Fruit fly (Drosophila melanogaster) whole organism, embryonic: ENCODE data around the gene Wdr33.

Source experiments
- Abd-B ChIP-seq: fragments of 200-800 bp; sonication (Bioruptor generic); optimal IDR thresholded peaks from 2 replicates; lab custom pipeline; 2018; ENCODE audit warnings: missing biosample characterization, mild to moderate bottlenecking, missing genetic modification characterization, moderate library complexity
- CG10431 ChIP-seq: fragments of 200-800 bp; sonication (Bioruptor generic); optimal IDR thresholded peaks from 3 replicates; lab custom pipeline; 2018; ENCODE audit warnings: missing biosample characterization, mild to moderate bottlenecking, missing genetic modification characterization
- CG11695 ChIP-seq: fragments of 200-800 bp; sonication (Bioruptor generic); IDR thresholded peaks from 3 replicates; pipeline ENCODE4 v1.3.6; 2022; ENCODE audit warnings: missing biosample characterization, missing genetic modification characterization
- CG12155 ChIP-seq: fragments of 200-800 bp; sonication (Bioruptor generic); optimal IDR thresholded peaks from 3 replicates; lab custom pipeline; 2016; ENCODE audit warnings: missing biosample characterization, missing genetic modification characterization
- CG14014 ChIP-seq: fragments of 200-800 bp; sonication (Bioruptor generic); IDR thresholded peaks from 2 replicates; pipeline ENCODE4 v1.3.6; 2022; ENCODE audit warnings: missing biosample characterization, missing genetic modification characterization
- CG15073 ChIP-seq: fragments of 200-800 bp; sonication (Bioruptor generic); optimal IDR thresholded peaks from 2 replicates; lab custom pipeline; 2016; ENCODE audit warnings: missing biosample characterization, missing genetic modification characterization
- CG15601 ChIP-seq: fragments of 200-800 bp; sonication (Bioruptor generic); optimal IDR thresholded peaks from 3 replicates; lab custom pipeline; 2019; ENCODE audit warnings: missing biosample characterization, mild to moderate bottlenecking, missing genetic modification characterization, moderate library complexity
- CG3065 ChIP-seq: fragments of 200-800 bp; sonication (Bioruptor generic); optimal IDR thresholded peaks from 2 replicates; lab custom pipeline; 2016; ENCODE audit warnings: missing biosample characterization, missing genetic modification characterization
- CG31365 ChIP-seq: fragments of 200-800 bp; sonication (Bioruptor generic); optimal IDR thresholded peaks from 2 replicates; lab custom pipeline; 2018; ENCODE audit warnings: missing biosample characterization, mild to moderate bottlenecking, missing genetic modification characterization
- CG33557 ChIP-seq: fragments of 200-800 bp; sonication (Bioruptor generic); optimal IDR thresholded peaks from 2 replicates; lab custom pipeline; 2019; ENCODE audit warnings: missing biosample characterization, mild to moderate bottlenecking, missing genetic modification characterization, moderate library complexity
- CG3726 ChIP-seq: fragments of 200-800 bp; sonication (Bioruptor generic); IDR thresholded peaks from 3 replicates; pipeline ENCODE4, ENCODE4 v1.3.6; 2022; ENCODE audit warnings: missing biosample characterization, missing genetic modification characterization
- CG4707 ChIP-seq: fragments of 200-800 bp; sonication (Bioruptor generic); optimal IDR thresholded peaks from 2 replicates; lab custom pipeline; 2018; ENCODE audit warnings: missing biosample characterization, mild to moderate bottlenecking, missing genetic modification characterization, moderate library complexity
- CG4730 ChIP-seq: fragments of 200-800 bp; sonication (Bioruptor generic); IDR thresholded peaks from 2 replicates; pipeline ENCODE4 v1.3.6; 2022; ENCODE audit warnings: missing biosample characterization, missing genetic modification characterization
- CG6813 ChIP-seq: fragments of 200-800 bp; sonication (Bioruptor generic); optimal IDR thresholded peaks from 2 replicates; lab custom pipeline; 2017; ENCODE audit warnings: missing biosample characterization, missing genetic modification characterization, mild to moderate bottlenecking, moderate library complexity, missing genetic modification reagents
- CG8290 ChIP-seq, 3 experiments: fragments of 200-800 bp; sonication (Bioruptor generic); optimal IDR thresholded peaks; 2 replicates each; lab custom pipeline; 2016 to 2019; ENCODE audit warnings: missing biosample characterization in 3 of 3, missing genetic modification characterization in 3 of 3, mild to moderate bottlenecking in 2 of 3, moderate library complexity in 1 of 3
- CoRest ChIP-seq: fragments of 200-800 bp; sonication (Bioruptor generic); optimal IDR thresholded peaks from 3 replicates; lab custom pipeline; 2018; ENCODE audit warnings: missing biosample characterization, mild to moderate bottlenecking, missing genetic modification characterization, moderate library complexity
- CrebB ChIP-seq: fragments of 200-800 bp; sonication (Bioruptor generic); optimal IDR thresholded peaks from 3 replicates; lab custom pipeline; 2018; ENCODE audit warnings: missing biosample characterization, mild to moderate bottlenecking, missing genetic modification characterization
- Fer2 ChIP-seq: fragments of 200-800 bp; sonication (Bioruptor generic); optimal IDR thresholded peaks from 2 replicates; lab custom pipeline; 2018; ENCODE audit warnings: missing biosample characterization, mild to moderate bottlenecking, missing genetic modification characterization, moderate library complexity
- H15 ChIP-seq: fragments of 200-800 bp; sonication (Bioruptor generic); IDR thresholded peaks from 3 replicates; pipeline ENCODE4 v1.3.6; 2022; ENCODE audit warnings: missing biosample characterization, missing genetic modification characterization
- HHEX ChIP-seq: fragments of 200-800 bp; sonication (Bioruptor generic); optimal IDR thresholded peaks from 3 replicates; lab custom pipeline; 2017; ENCODE audit warnings: missing biosample characterization, mild to moderate bottlenecking, missing genetic modification characterization, missing genetic modification reagents
- HLH3B ChIP-seq: fragments of 200-800 bp; sonication (Bioruptor generic); IDR thresholded peaks from 2 replicates; pipeline ENCODE4 v1.3.6; 2022; ENCODE audit warnings: missing biosample characterization, missing genetic modification characterization
- HLH54F ChIP-seq: fragments of 200-800 bp; sonication (Bioruptor generic); optimal IDR thresholded peaks from 3 replicates; lab custom pipeline; 2016; ENCODE audit warnings: missing biosample characterization, missing genetic modification characterization
- HLHmδ ChIP-seq: fragments of 200-800 bp; sonication (Bioruptor generic); optimal IDR thresholded peaks from 2 replicates; lab custom pipeline; 2018; ENCODE audit warnings: missing biosample characterization, mild to moderate bottlenecking, missing genetic modification characterization, moderate library complexity
- Mes4 ChIP-seq: fragments of 200-800 bp; sonication (Bioruptor generic); optimal IDR thresholded peaks from 2 replicates; lab custom pipeline; 2016; ENCODE audit warnings: missing biosample characterization, missing genetic modification characterization
- Ravus ChIP-seq: fragments of 200-800 bp; sonication (Bioruptor generic); IDR thresholded peaks from 2 replicates; pipeline ENCODE4 v1.3.6; 2022; ENCODE audit warnings: missing biosample characterization, missing genetic modification characterization
- Stat92E ChIP-seq, 3 experiments: fragments of >200 bp in 2 of 3; fragments of 200-800 bp in 1 of 3; sonication (Bioruptor generic) in 1 of 3; optimal IDR thresholded peaks; 2 replicates each; lab custom pipeline; 2017 to 2019; ENCODE audit warnings: missing biosample characterization in 3 of 3, missing genetic modification characterization in 3 of 3, mild to moderate bottlenecking in 1 of 3, moderate library complexity in 1 of 3
- Tbp ChIP-seq: fragments of >200 bp; optimal IDR thresholded peaks from 2 replicates; lab custom pipeline; 2018; ENCODE audit warnings: missing biosample characterization, missing genetic modification characterization
- Xrp1 ChIP-seq: fragments of 200-800 bp; sonication (Bioruptor generic); IDR thresholded peaks from 2 replicates; pipeline ENCODE4 v1.3.6; 2022; ENCODE audit warnings: missing biosample characterization, missing genetic modification characterization
- ase ChIP-seq: fragments of 200-800 bp; sonication (Bioruptor generic); IDR thresholded peaks from 3 replicates; pipeline ENCODE4 v1.3.6; 2022; ENCODE audit warnings: missing biosample characterization, missing genetic modification characterization
- dan ChIP-seq: fragments of 200-800 bp; sonication (Bioruptor generic); IDR thresholded peaks from 2 replicates; pipeline ENCODE4 v1.3.6; 2022; ENCODE audit warnings: missing biosample characterization, missing genetic modification characterization
- dimm ChIP-seq: fragments of 200-800 bp; sonication (Bioruptor generic); IDR thresholded peaks from 2 replicates; pipeline ENCODE4 v1.3.6; 2022; ENCODE audit warnings: missing biosample characterization, missing genetic modification characterization
- fd102C ChIP-seq: fragments of 200-800 bp; sonication (Bioruptor generic); optimal IDR thresholded peaks from 2 replicates; lab custom pipeline; 2018; ENCODE audit warnings: missing biosample characterization, mild to moderate bottlenecking, missing genetic modification characterization, moderate library complexity
- grau ChIP-seq: fragments of 200-800 bp; optimal IDR thresholded peaks from 3 replicates; lab custom pipeline; 2019; ENCODE audit warnings: missing biosample characterization, mild to moderate bottlenecking, missing genetic modification characterization, moderate library complexity
- grn ChIP-seq: fragments of 200-800 bp; sonication (Bioruptor generic); optimal IDR thresholded peaks from 3 replicates; lab custom pipeline; 2017; ENCODE audit warnings: missing biosample characterization, missing genetic modification characterization
- inv ChIP-seq: fragments of 200-800 bp; sonication (Bioruptor generic); IDR thresholded peaks from 2 replicates; pipeline ENCODE4 v1.3.6; 2022; ENCODE audit warnings: missing biosample characterization, missing genetic modification characterization; ENCODE audit not compliant: partially characterized antibody
- jing ChIP-seq: fragments of 200-800 bp; sonication (Bioruptor generic); optimal IDR thresholded peaks from 2 replicates; lab custom pipeline; 2018; ENCODE audit warnings: missing biosample characterization, mild to moderate bottlenecking, missing genetic modification characterization
- mam ChIP-seq: fragments of 200-800 bp; sonication (Bioruptor generic); optimal IDR thresholded peaks from 3 replicates; lab custom pipeline; 2016; ENCODE audit warnings: missing biosample characterization, missing genetic modification characterization
- mirr ChIP-seq: fragments of 200-800 bp; sonication (Bioruptor generic); optimal IDR thresholded peaks from 3 replicates; lab custom pipeline; 2018; ENCODE audit warnings: missing biosample characterization, mild to moderate bottlenecking, missing genetic modification characterization
- nerfin-1 ChIP-seq: fragments of 200-800 bp; sonication (Bioruptor generic); optimal IDR thresholded peaks from 3 replicates; lab custom pipeline; 2019; ENCODE audit warnings: missing biosample characterization, mild to moderate bottlenecking, missing genetic modification characterization, moderate library complexity
- nerfin-2 ChIP-seq: fragments of 200-800 bp; sonication (Bioruptor generic); IDR thresholded peaks from 2 replicates; pipeline ENCODE4 v1.3.6; 2022; ENCODE audit warnings: missing biosample characterization, missing genetic modification characterization; ENCODE audit not compliant: partially characterized antibody
- onecut ChIP-seq: fragments of 200-800 bp; sonication (Bioruptor generic); IDR thresholded peaks from 2 replicates; pipeline ENCODE4 v1.3.6; 2022; ENCODE audit warnings: missing biosample characterization, missing genetic modification characterization
- pan ChIP-seq, 4 experiments: fragments of >200 bp in 3 of 4; fragments of 200-800 bp in 1 of 4; sonication (Bioruptor generic) in 1 of 4; optimal IDR thresholded peaks in 3 of 4; IDR thresholded peaks in 1 of 4; 2 replicates each; pipeline versions ENCODE4 v1.3.6 to Lab custom; 2017 to 2022; ENCODE audit warnings: missing biosample characterization in 2 of 4, missing genetic modification characterization in 2 of 4, mixed read lengths in 1 of 4
- pros ChIP-seq: fragments of 200-800 bp; sonication (Bioruptor generic); optimal IDR thresholded peaks from 3 replicates; lab custom pipeline; 2019; ENCODE audit warnings: missing biosample characterization, mild to moderate bottlenecking, missing genetic modification characterization, moderate library complexity
- row ChIP-seq: fragments of 200-800 bp; sonication (Bioruptor generic); IDR thresholded peaks from 3 replicates; pipeline ENCODE4 v1.3.6; 2022; ENCODE audit warnings: missing biosample characterization, missing genetic modification characterization
- sd ChIP-seq: fragments of 200-800 bp; sonication (Bioruptor generic); optimal IDR thresholded peaks from 3 replicates; lab custom pipeline; 2018; ENCODE audit warnings: missing biosample characterization, mild to moderate bottlenecking, missing genetic modification characterization, moderate library complexity
- shn ChIP-seq: fragments of 200-800 bp; sonication (Bioruptor generic); optimal IDR thresholded peaks from 3 replicates; lab custom pipeline; 2016; ENCODE audit warnings: missing biosample characterization, missing genetic modification characterization
- tna ChIP-seq: fragments of 200-800 bp; sonication (Bioruptor generic); IDR thresholded peaks from 2 replicates; pipeline ENCODE4 v1.3.6; 2022; ENCODE audit warnings: missing biosample characterization, missing genetic modification characterization; ENCODE audit not compliant: partially characterized antibody
- zf30C ChIP-seq: fragments of 200-800 bp; sonication (Bioruptor generic); optimal IDR thresholded peaks from 3 replicates; lab custom pipeline; 2018; ENCODE audit warnings: missing biosample characterization, mild to moderate bottlenecking, missing genetic modification characterization

Wdr33 gene

dm6 chr3R:5654692-5655181 lies 5.7 kb upstream of the Wdr33 start, which contains the start of the genes elm and MED27 (continued):
- TF ChIP-seq fd102C (GFP tag; lab: Kevin White, UChicago) (peak; percentile 79), mirr (GFP tag; lab: Kevin White, UChicago) (peak; percentile 51), HHEX (GFP tag; lab: Kevin White, UChicago) (peak; percentile 87), CoRest (peak; percentile 95), CG8290 (GFP tag; optimal IDR thresholded peaks at IDR 0.05; lab: Kevin White, UChicago) (peak; percentile 90), CG8290 (tag; optimal IDR thresholded peaks at IDR 0.05; lab: Kevin White, UChicago) (peak; percentile 64 to 70), zf30C (GFP tag; lab: Kevin White, UChicago) (no peak), nerfin-2 (GFP tag; lab: Robert Waterston, UW) (peak; percentile 88), CrebB (tag; lab: Kevin White, UChicago) (peak; percentile 59), Xrp1 (GFP tag; lab: Robert Waterston, UW) (peak; percentile 95), Ravus (GFP tag; lab: Robert Waterston, UW) (peak; percentile 71), grau (tag; lab: Kevin White, UChicago) (peak; percentile 93), jing (GFP tag; lab: Kevin White, UChicago) (no peak), CG6813 (peak; percentile 34), mam (GFP tag; lab: Kevin White, UChicago) (peak; percentile 96), CG31365 (no peak), tna (GFP tag; lab: Robert Waterston, UW) (peak; percentile 65), nerfin-1 (tag; lab: Kevin White, UChicago) (peak; percentile 84), dimm (GFP tag; lab: Robert Waterston, UW) (peak; percentile 82), Stat92E (GFP tag; optimal IDR thresholded peaks at IDR 0.05; lab: Kevin White, UChicago) (peak in 1 of 3 experiments; percentile 69), HLH3B (GFP tag; lab: Robert Waterston, UW) (peak; percentile 91), CG12155 (GFP tag; lab: Kevin White, UChicago) (peak; percentile 94), CG10431 (GFP tag; lab: Kevin White, UChicago) (peak; percentile 55), pros (GFP tag; lab: Kevin White, UChicago) (peak; percentile 16), HLHmδ (GFP tag; lab: Kevin White, UChicago) (peak; percentile 94), dan (GFP tag; lab: Robert Waterston, UW) (peak; percentile 92), pan (optimal IDR thresholded peaks at IDR 0.05; lab: Kevin White, UChicago) (no peak), pan (GFP tag; optimal IDR thresholded peaks at IDR 0.05 in 1 of 2, IDR thresholded peaks at IDR 0.05 in 1 of 2) (peak in 1 of 2 experiments; percentile 89), row (peak; percentile 99), inv (peak; percentile 94), HLH54F (GFP tag; lab: Kevin White, UChicago) (peak; percentile 94), CG14014 (GFP tag; lab: Robert Waterston, UW) (peak; percentile 93), CG4707 (GFP tag; lab: Kevin White, UChicago) (peak; percentile 48), grn (GFP tag; lab: Kevin White, UChicago) (peak; percentile 25), CG3065 (GFP tag; lab: Kevin White, UChicago) (peak; percentile 78), Fer2 (tag; lab: Kevin White, UChicago) (peak; percentile 90), shn (GFP tag; lab: Kevin White, UChicago) (peak; percentile 90), CG4730 (peak; percentile 92), Tbp (GFP tag; lab: Kevin White, UChicago) (no peak), CG3726 (GFP tag; lab: Robert Waterston, UW) (peak; percentile 86; the same call in 2 of the 3 replicates), CG15073 (peak; percentile 64), onecut (GFP tag; lab: Robert Waterston, UW) (peak; percentile 71), Mes4 (GFP tag; lab: Kevin White, UChicago) (peak; percentile 84), CG11695 (GFP tag; lab: Robert Waterston, UW) (peak; percentile 79), CG33557 (GFP tag; lab: Kevin White, UChicago) (peak; percentile 88), ase (peak; percentile 88), H15 (GFP tag; lab: Robert Waterston, UW) (peak; percentile 93), Abd-B (GFP tag; lab: Kevin White, UChicago) (peak; percentile 97), sd (tag; lab: Kevin White, UChicago) (peak; percentile 91), CG15601 (peak; percentile 95)
